Fruit fly (Drosophila melanogaster) whole organism, adult: Measurements from ENCODE around the gene SecCl.

ENCODE experiments used
- CG11617 ChIP-seq: fragments of 200-800 bp; sonication (Bioruptor generic); optimal IDR thresholded peaks from 2 replicates; lab custom pipeline; 2017; ENCODE audit warnings: mild to moderate bottlenecking, missing biosample characterization, missing genetic modification reagents, missing genetic modification characterization
- CG1620 ChIP-seq: fragments of 200-800 bp; sonication (Bioruptor generic); optimal IDR thresholded peaks from 2 replicates; lab custom pipeline; 2016; ENCODE audit warnings: missing biosample characterization, missing genetic modification characterization
- CG33017 ChIP-seq: fragments of 200-800 bp; sonication (Bioruptor generic); optimal IDR thresholded peaks from 2 replicates; lab custom pipeline; 2018; ENCODE audit warnings: missing biosample characterization, mild to moderate bottlenecking, missing genetic modification characterization, moderate library complexity
- Crg-1 ChIP-seq: fragments of 200-800 bp; sonication (Bioruptor generic); optimal IDR thresholded peaks from 2 replicates; lab custom pipeline; 2016; ENCODE audit warnings: missing biosample characterization, missing genetic modification characterization
- Mnt ChIP-seq: fragments of 200-800 bp; sonication (Bioruptor generic); optimal IDR thresholded peaks from 2 replicates; lab custom pipeline; 2016; ENCODE audit warnings: missing biosample characterization, mild to moderate bottlenecking, missing genetic modification characterization
- bab1 ChIP-seq: fragments of 200-800 bp; sonication (Bioruptor generic); optimal IDR thresholded peaks from 3 replicates; lab custom pipeline; 2019; ENCODE audit warnings: missing biosample characterization, mild to moderate bottlenecking, missing genetic modification characterization, moderate library complexity
- kay ChIP-seq: fragments of 200-800 bp; sonication (Bioruptor generic); peaks from one replicate; lab custom pipeline; 2016; ENCODE audit warnings: missing biosample characterization, missing genetic modification characterization, borderline replicate concordance
- ovo ChIP-seq: fragments of 200-800 bp; sonication (Bioruptor generic); optimal IDR thresholded peaks from 2 replicates; lab custom pipeline; 2016; ENCODE audit warnings: missing biosample characterization, missing genetic modification characterization
- pad ChIP-seq: fragments of 200-800 bp; sonication (Bioruptor generic); optimal IDR thresholded peaks from 3 replicates; lab custom pipeline; 2017; ENCODE audit warnings: missing biosample characterization, missing genetic modification characterization, mild to moderate bottlenecking, moderate library complexity, missing genetic modification reagents

DNA sequence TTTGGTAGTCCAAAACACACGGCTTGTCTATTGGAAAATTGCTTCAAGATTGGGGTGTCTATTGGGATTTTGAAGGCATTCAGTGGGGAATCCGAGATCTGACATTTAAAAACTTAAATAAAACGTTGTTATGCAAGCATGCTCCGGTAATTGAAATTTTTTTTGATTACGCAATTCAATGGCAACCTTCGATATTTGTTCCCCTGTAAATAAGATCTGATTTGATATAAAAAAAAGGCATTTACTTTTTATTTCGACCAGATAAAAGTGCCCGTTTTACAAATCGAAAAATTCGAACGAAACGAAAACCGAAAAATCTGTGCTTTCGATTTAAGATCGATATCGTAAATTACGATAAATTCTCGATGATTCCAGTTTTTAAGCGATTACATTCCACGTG is 8.9 kb downstream of the SecCl start, which contains the start of the genes CG13733 and qjt:
- TF ChIP-seq CG1620 (no peak), kay (GFP tag; lab: Kevin White, UChicago) (no peak), CG11617 (no peak), Crg-1 (no peak), ovo (GFP tag; lab: Kevin White, UChicago) (no peak), pad (GFP tag; lab: Kevin White, UChicago) (no peak), Mnt (GFP tag; lab: Kevin White, UChicago) (no peak), CG33017 (tag; lab: Kevin White, UChicago) (no peak), bab1 (GFP tag; lab: Kevin White, UChicago) (no peak)
